Worm (Caenorhabditis elegans) whole organism, L2 larva: ENCODE data around the gene hgrs-1.

Source experiments
- R02D3.7 ChIP-seq: fragments of 150-350 bp; optimal IDR thresholded peaks from 2 replicates; lab custom pipeline; 2014; ENCODE audit warnings: missing biosample characterization, missing genetic modification characterization
- alr-1 ChIP-seq: fragments of 150-350 bp; optimal IDR thresholded peaks from 2 replicates; lab custom pipeline; 2014; ENCODE audit warnings: missing biosample characterization, missing genetic modification characterization
- ama-1 ChIP-seq: fragments of 150-350 bp; optimal IDR thresholded peaks from 2 replicates; lab custom pipeline; 2018; ENCODE audit warnings: inconsistent platforms
- ceh-16 ChIP-seq: fragments of 150-350 bp; optimal IDR thresholded peaks from 2 replicates; lab custom pipeline; 2014; ENCODE audit warnings: missing biosample characterization, missing genetic modification characterization
- ceh-82 ChIP-seq: fragments of 150-350 bp; optimal IDR thresholded peaks from 2 replicates; lab custom pipeline; 2014; ENCODE audit warnings: missing biosample characterization, missing genetic modification characterization
- egl-27 ChIP-seq: sonication (generic microtip); optimal IDR thresholded peaks from 3 replicates; lab custom pipeline; 2017; ENCODE audit warnings: missing biosample characterization, missing genetic modification reagents, missing genetic modification characterization
- fos-1 ChIP-seq: fragments of 150-350 bp; optimal IDR thresholded peaks from 2 replicates; lab custom pipeline; 2014; ENCODE audit warnings: missing biosample characterization, missing genetic modification characterization
- lin-11 ChIP-seq: fragments of 150-350 bp; sonication (generic microtip); optimal IDR thresholded peaks from 2 replicates; lab custom pipeline; 2014; ENCODE audit warnings: missing biosample characterization, missing genetic modification characterization, inconsistent platforms, mixed read lengths
- nhr-237 ChIP-seq: fragments of 150-350 bp; optimal IDR thresholded peaks from 2 replicates; lab custom pipeline; 2014; ENCODE audit warnings: missing biosample characterization, missing genetic modification characterization
- sem-4 ChIP-seq: fragments of 150-350 bp; optimal IDR thresholded peaks from 2 replicates; lab custom pipeline; 2014; ENCODE audit warnings: missing biosample characterization, missing genetic modification reagents, missing genetic modification characterization
- skn-1 ChIP-seq: sonication (generic microtip); optimal IDR thresholded peaks from 2 replicates; lab custom pipeline; 2017; ENCODE audit warnings: missing biosample characterization, missing genetic modification characterization
- ztf-4 ChIP-seq: fragments of 150-350 bp; optimal IDR thresholded peaks from 2 replicates; lab custom pipeline; 2014; ENCODE audit warnings: missing biosample characterization, missing genetic modification characterization

DNA sequence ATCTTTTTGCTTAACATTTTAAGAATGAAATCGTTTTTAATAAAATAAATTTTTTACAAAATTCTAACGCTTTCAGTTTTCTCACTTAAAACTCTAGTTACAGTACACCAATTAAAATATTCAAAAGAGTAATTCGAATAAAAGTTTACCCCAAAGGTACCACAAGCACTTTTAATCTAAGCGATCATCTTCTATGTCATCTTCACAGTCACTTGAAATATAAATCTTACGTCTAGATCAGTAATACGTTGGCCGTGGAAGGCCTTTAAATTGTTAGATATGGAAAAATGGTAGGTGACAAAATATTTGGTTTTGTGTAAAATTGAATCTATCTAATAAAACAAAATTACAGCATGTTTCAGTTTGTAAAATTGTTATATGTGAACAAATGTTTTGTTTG is 41.5 kb upstream of the hgrs-1 start:
- TF ChIP-seq fos-1 (tag; lab: Kevin White, UChicago) (no peak), sem-4 (no peak), egl-27 (tag; lab: Kevin White, UChicago) (no peak), ceh-16 (peak; percentile 12), R02D3.7 (tag; lab: Kevin White, UChicago) (no peak), ama-1 (no peak), lin-11 (tag; lab: Kevin White, UChicago) (no peak), alr-1 (tag; lab: Kevin White, UChicago) (no peak), ceh-82 (tag; lab: Kevin White, UChicago) (no peak), nhr-237 (tag; lab: Kevin White, UChicago) (no peak), ztf-4 (tag; lab: Kevin White, UChicago) (no peak), skn-1 (tag; lab: Kevin White, UChicago) (no peak)
